Fruit fly (Drosophila melanogaster) whole organism, embryonic: Measurements from ENCODE around the gene CG2533.

ENCODE experiments used
- B-H1 ChIP-seq: fragments of 200-800 bp; sonication (Bioruptor generic); IDR thresholded peaks from 3 replicates; pipeline ENCODE4 v1.3.6; 2022; ENCODE audit warnings: missing biosample characterization, missing genetic modification characterization
- B-H2 ChIP-seq: fragments of 200-800 bp; sonication (Bioruptor generic); optimal IDR thresholded peaks from 2 replicates; lab custom pipeline; 2018; ENCODE audit warnings: missing biosample characterization, mild to moderate bottlenecking, missing genetic modification characterization
- Blimp-1 ChIP-seq: fragments of 200-800 bp; sonication (Bioruptor generic); optimal IDR thresholded peaks from 3 replicates; lab custom pipeline; 2018; ENCODE audit warnings: missing biosample characterization, missing genetic modification characterization, mild to moderate bottlenecking, moderate library complexity, missing genetic modification reagents
- C15 ChIP-seq: fragments of 200-800 bp; sonication (Bioruptor generic); IDR thresholded peaks from 3 replicates; pipeline ENCODE4 v1.3.6; 2022; ENCODE audit warnings: missing biosample characterization, missing genetic modification characterization
- CG1024 ChIP-seq: fragments of 200-800 bp; sonication (Bioruptor generic); IDR thresholded peaks from 2 replicates; pipeline ENCODE4 v1.3.6; 2022; ENCODE audit warnings: missing biosample characterization, missing genetic modification characterization
- CG11398 ChIP-seq: fragments of 200-800 bp; sonication (Bioruptor generic); optimal IDR thresholded peaks from 2 replicates; lab custom pipeline; 2016; ENCODE audit warnings: missing biosample characterization, missing genetic modification characterization
- CG12659 ChIP-seq: fragments of 200-800 bp; sonication (Bioruptor generic); optimal IDR thresholded peaks from 3 replicates; lab custom pipeline; 2017; ENCODE audit warnings: mild to moderate bottlenecking, missing biosample characterization, missing genetic modification reagents, missing genetic modification characterization
- CG12769 ChIP-seq: fragments of 200-800 bp; sonication (Bioruptor generic); optimal IDR thresholded peaks from 2 replicates; lab custom pipeline; 2019; ENCODE audit warnings: missing biosample characterization, mild to moderate bottlenecking, missing genetic modification characterization, moderate library complexity
- CG14710 ChIP-seq: fragments of 200-800 bp; sonication (Bioruptor generic); optimal IDR thresholded peaks from 3 replicates; lab custom pipeline; 2019; ENCODE audit warnings: missing biosample characterization, mild to moderate bottlenecking, missing genetic modification characterization, moderate library complexity
- CG15269 ChIP-seq: fragments of 200-800 bp; sonication (Bioruptor generic); optimal IDR thresholded peaks from 2 replicates; lab custom pipeline; 2018; ENCODE audit warnings: missing biosample characterization, mild to moderate bottlenecking, missing genetic modification characterization, moderate library complexity
- CG1529 ChIP-seq: fragments of 200-800 bp; sonication (Bioruptor generic); optimal IDR thresholded peaks from 3 replicates; lab custom pipeline; 2018; ENCODE audit warnings: missing biosample characterization, missing genetic modification characterization
- CG15514 ChIP-seq: fragments of 200-800 bp; sonication (Bioruptor generic); optimal IDR thresholded peaks from 3 replicates; lab custom pipeline; 2017; ENCODE audit warnings: missing biosample characterization, missing genetic modification characterization, mild to moderate bottlenecking, moderate library complexity, missing genetic modification reagents
- CG17186 ChIP-seq: fragments of 200-800 bp; sonication (Bioruptor generic); optimal IDR thresholded peaks from 3 replicates; lab custom pipeline; 2017; ENCODE audit warnings: missing biosample characterization, missing genetic modification reagents, missing genetic modification characterization
- CG17361 ChIP-seq: fragments of 200-800 bp; sonication (Bioruptor generic); IDR thresholded peaks from 3 replicates; pipeline ENCODE4 v1.3.6; 2022; ENCODE audit warnings: missing biosample characterization, missing genetic modification characterization
- CG2202 ChIP-seq: fragments of 200-800 bp; sonication (Bioruptor generic); optimal IDR thresholded peaks from 2 replicates; lab custom pipeline; 2018; ENCODE audit warnings: missing biosample characterization, mild to moderate bottlenecking, missing genetic modification characterization
- CG2712 ChIP-seq: fragments of 200-800 bp; optimal IDR thresholded peaks from 3 replicates; lab custom pipeline; 2019; ENCODE audit warnings: missing biosample characterization, mild to moderate bottlenecking, missing genetic modification characterization, moderate library complexity
- CG32532 ChIP-seq: fragments of 200-800 bp; sonication (Bioruptor generic); IDR thresholded peaks from 2 replicates; pipeline ENCODE4 v1.3.6; 2022; ENCODE audit warnings: missing biosample characterization, missing genetic modification characterization
- CG32772 ChIP-seq: fragments of 200-800 bp; sonication (Bioruptor generic); IDR thresholded peaks from 2 replicates; pipeline ENCODE4 v1.3.6; 2022; ENCODE audit warnings: missing biosample characterization, missing genetic modification characterization
- CG34224 ChIP-seq: fragments of 200-800 bp; sonication (Bioruptor generic); IDR thresholded peaks from 3 replicates; pipeline ENCODE4 v1.3.6; 2022; ENCODE audit warnings: missing biosample characterization, missing genetic modification characterization; ENCODE audit not compliant: partially characterized antibody
- CG3847 ChIP-seq: fragments of 200-800 bp; sonication (Bioruptor generic); IDR thresholded peaks from 2 replicates; pipeline ENCODE4 v1.3.6; 2022; ENCODE audit warnings: missing biosample characterization, missing genetic modification characterization
- CG6813 ChIP-seq: fragments of 200-800 bp; sonication (Bioruptor generic); optimal IDR thresholded peaks from 2 replicates; lab custom pipeline; 2017; ENCODE audit warnings: missing biosample characterization, missing genetic modification characterization, mild to moderate bottlenecking, moderate library complexity, missing genetic modification reagents
- CG8359 ChIP-seq: fragments of 200-800 bp; sonication (Bioruptor generic); optimal IDR thresholded peaks from 2 replicates; lab custom pipeline; 2017; ENCODE audit warnings: missing biosample characterization, mild to moderate bottlenecking, missing genetic modification characterization, borderline replicate concordance
- CG8924 ChIP-seq: fragments of 200-800 bp; optimal IDR thresholded peaks from 3 replicates; lab custom pipeline; 2019; ENCODE audit warnings: missing biosample characterization, mild to moderate bottlenecking, missing genetic modification characterization, moderate library complexity
- CG9932 ChIP-seq: fragments of 200-800 bp; sonication (Bioruptor generic); IDR thresholded peaks from 2 replicates; pipeline ENCODE4 v1.3.6; 2022; ENCODE audit warnings: missing biosample characterization, missing genetic modification characterization
- Dip2 ChIP-seq: fragments of 200-800 bp; sonication (Bioruptor generic); IDR thresholded peaks from 2 replicates; pipeline ENCODE4 v1.3.6; 2022; ENCODE audit warnings: missing biosample characterization, missing genetic modification characterization
- E2f2 ChIP-seq: fragments of 200-800 bp; sonication (Bioruptor generic); IDR thresholded peaks from 2 replicates; pipeline ENCODE4 v1.3.6; 2022; ENCODE audit warnings: missing biosample characterization, missing genetic modification characterization
- Ets97D ChIP-seq: fragments of 200-800 bp; sonication (Bioruptor generic); optimal IDR thresholded peaks from 3 replicates; lab custom pipeline; 2016; ENCODE audit warnings: missing biosample characterization, missing genetic modification characterization
- Hey ChIP-seq: fragments of 200-800 bp; sonication (Bioruptor generic); optimal IDR thresholded peaks from 3 replicates; lab custom pipeline; 2018; ENCODE audit warnings: missing biosample characterization, mild to moderate bottlenecking, missing genetic modification characterization
- HmgZ ChIP-seq: fragments of 200-800 bp; sonication (Bioruptor generic); optimal IDR thresholded peaks from 2 replicates; lab custom pipeline; 2018; ENCODE audit warnings: missing biosample characterization, mild to moderate bottlenecking, missing genetic modification characterization
- Lhr ChIP-seq: fragments of 200-800 bp; sonication (Bioruptor generic); optimal IDR thresholded peaks from 3 replicates; lab custom pipeline; 2017; ENCODE audit warnings: mild to moderate bottlenecking, missing biosample characterization, missing genetic modification reagents, missing genetic modification characterization
- Lpt ChIP-seq: fragments of >200 bp; optimal IDR thresholded peaks from 2 replicates; lab custom pipeline; 2018; ENCODE audit warnings: missing biosample characterization, missing genetic modification characterization
- Nf-YA ChIP-seq: fragments of 200-800 bp; sonication (Bioruptor generic); IDR thresholded peaks from 2 replicates; pipeline ENCODE4 v1.3.6; 2022; ENCODE audit warnings: missing biosample characterization, missing genetic modification characterization
- Sox100B ChIP-seq: fragments of 200-800 bp; sonication (Bioruptor generic); optimal IDR thresholded peaks from 3 replicates; lab custom pipeline; 2018; ENCODE audit warnings: missing biosample characterization, mild to moderate bottlenecking, missing genetic modification characterization
- Sry-δ ChIP-seq: fragments of 200-800 bp; sonication (Bioruptor generic); optimal IDR thresholded peaks from 2 replicates; lab custom pipeline; 2016; ENCODE audit warnings: missing biosample characterization, missing genetic modification characterization
- YL-1 ChIP-seq: fragments of 200-800 bp; sonication (Bioruptor generic); optimal IDR thresholded peaks from 3 replicates; lab custom pipeline; 2017; ENCODE audit warnings: missing biosample characterization, mild to moderate bottlenecking, missing genetic modification characterization
- amos ChIP-seq: fragments of 200-800 bp; sonication (Bioruptor generic); IDR thresholded peaks from 2 replicates; pipeline ENCODE4 v1.3.6; 2022; ENCODE audit warnings: missing biosample characterization, missing genetic modification characterization; ENCODE audit not compliant: partially characterized antibody
- ato ChIP-seq: fragments of 200-800 bp; sonication (Bioruptor generic); IDR thresholded peaks from 2 replicates; pipeline ENCODE4 v1.3.6; 2022; ENCODE audit warnings: missing biosample characterization, missing genetic modification characterization; ENCODE audit not compliant: partially characterized antibody
- chm ChIP-seq: fragments of 200-800 bp; sonication (Bioruptor generic); IDR thresholded peaks from 2 replicates; pipeline ENCODE4 v1.3.6; 2022; ENCODE audit warnings: missing biosample characterization, missing genetic modification characterization
- ci ChIP-seq: fragments of 200-800 bp; sonication (Bioruptor generic); IDR thresholded peaks from 3 replicates; pipeline ENCODE4 v1.3.6; 2022; ENCODE audit warnings: missing biosample characterization, missing genetic modification characterization
- dm ChIP-seq: fragments of 200-800 bp; sonication (Bioruptor generic); optimal IDR thresholded peaks from 3 replicates; lab custom pipeline; 2016; ENCODE audit warnings: missing biosample characterization, missing genetic modification characterization
- eyg ChIP-seq: fragments of 200-800 bp; sonication (Bioruptor generic); optimal IDR thresholded peaks from 3 replicates; lab custom pipeline; 2016; ENCODE audit warnings: missing biosample characterization, missing genetic modification characterization
- gsb ChIP-seq: fragments of 200-800 bp; sonication (Bioruptor generic); IDR thresholded peaks from 2 replicates; pipeline ENCODE4 v1.3.6; 2022; ENCODE audit warnings: missing biosample characterization, missing genetic modification characterization
- hbn ChIP-seq: fragments of 200-800 bp; sonication (Bioruptor generic); IDR thresholded peaks from 2 replicates; pipeline ENCODE4 v1.3.6; 2022; ENCODE audit warnings: missing biosample characterization, missing genetic modification characterization; ENCODE audit not compliant: partially characterized antibody
- jumu ChIP-seq: fragments of 200-800 bp; sonication (Bioruptor generic); optimal IDR thresholded peaks from 3 replicates; lab custom pipeline; 2016; ENCODE audit warnings: missing biosample characterization, missing genetic modification characterization
- mld ChIP-seq: fragments of 200-800 bp; sonication (Bioruptor generic); IDR thresholded peaks from 3 replicates; pipeline ENCODE4 v1.3.6; 2022; ENCODE audit warnings: missing biosample characterization, missing genetic modification characterization; ENCODE audit not compliant: partially characterized antibody
- phol ChIP-seq: fragments of 200-800 bp; sonication (Bioruptor generic); optimal IDR thresholded peaks from 3 replicates; lab custom pipeline; 2018; ENCODE audit warnings: missing biosample characterization, mild to moderate bottlenecking, missing genetic modification characterization, moderate library complexity
- sd ChIP-seq: fragments of 200-800 bp; sonication (Bioruptor generic); optimal IDR thresholded peaks from 3 replicates; lab custom pipeline; 2018; ENCODE audit warnings: missing biosample characterization, mild to moderate bottlenecking, missing genetic modification characterization, moderate library complexity
- stc ChIP-seq: fragments of 200-800 bp; sonication (Bioruptor generic); IDR thresholded peaks from 2 replicates; pipeline ENCODE4 v1.3.6; 2022; ENCODE audit warnings: missing biosample characterization, missing genetic modification characterization
- tio ChIP-seq: fragments of 200-800 bp; sonication (Bioruptor generic); optimal IDR thresholded peaks from 2 replicates; lab custom pipeline; 2017; ENCODE audit warnings: missing biosample characterization, missing genetic modification characterization, inconsistent platforms
- tll ChIP-seq, 2 experiments: fragments of 200-800 bp in 1 of 2; fragments of >200 bp in 1 of 2; sonication (Bioruptor generic) in 1 of 2; optimal IDR thresholded peaks; 2 replicates each; lab custom pipeline; 2017 to 2019; ENCODE audit warnings: missing biosample characterization in 2 of 2, missing genetic modification characterization in 2 of 2, mild to moderate bottlenecking in 1 of 2, moderate library complexity in 1 of 2
- trem ChIP-seq: fragments of 200-800 bp; optimal IDR thresholded peaks from 3 replicates; lab custom pipeline; 2019; ENCODE audit warnings: missing biosample characterization, mild to moderate bottlenecking, missing genetic modification characterization, moderate library complexity

CG2533 gene

DNA sequence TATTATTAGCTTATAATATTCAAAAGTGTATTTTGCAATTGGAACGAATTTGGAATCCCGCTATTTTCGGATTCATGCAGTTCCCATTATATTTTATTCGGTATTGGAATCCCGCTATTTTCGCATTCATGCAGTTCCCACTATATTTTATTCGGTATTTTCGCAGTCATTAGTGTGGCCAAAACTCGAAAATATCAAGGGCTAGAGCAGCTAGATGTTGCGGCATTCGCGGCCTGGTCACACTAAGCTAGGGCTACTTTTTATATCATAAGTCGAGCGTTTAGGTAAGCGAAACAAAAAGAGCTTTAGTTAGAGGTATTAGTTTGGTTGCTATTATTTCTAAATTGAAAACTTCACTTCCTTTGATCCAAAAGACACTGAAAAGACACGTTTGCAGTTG is 25.2 kb downstream of the CG2533 start (continued):
- no peak for TF ChIP-seq dm (GFP tag; lab: Kevin White, UChicago)
- peak; percentile 13 for TF ChIP-seq phol (tag; lab: Kevin White, UChicago)
- no peak for TF ChIP-seq eyg (GFP tag; lab: Kevin White, UChicago)
- no peak for TF ChIP-seq CG8924 (tag; lab: Kevin White, UChicago)
- peak; percentile 63 for TF ChIP-seq CG34224
- no peak for TF ChIP-seq CG17361 (GFP tag; lab: Robert Waterston, UW)
- no peak for TF ChIP-seq Lpt (GFP tag; lab: Kevin White, UChicago)
- peak; percentile 32 for TF ChIP-seq Sry-δ (GFP tag; lab: Kevin White, UChicago)
- TF ChIP-seq amos (GFP tag; lab: Robert Waterston, UW), result peak; percentile 54
- no peak for TF ChIP-seq Hey (tag; lab: Kevin White, UChicago)
- TF ChIP-seq B-H1, result no peak
- TF ChIP-seq Lhr (GFP tag; lab: Kevin White, UChicago), result peak; percentile 95
- TF ChIP-seq B-H2 (GFP tag; lab: Kevin White, UChicago), result no peak
- 0 out of 2 replicates have a peak, but pooled peaks have one; percentile 26 for TF ChIP-seq chm
- TF ChIP-seq tio (GFP tag; lab: Kevin White, UChicago), result no peak
- peak; percentile 68 for TF ChIP-seq Ets97D (GFP tag; lab: Kevin White, UChicago)
- TF ChIP-seq YL-1 (GFP tag; lab: Kevin White, UChicago), result peak; percentile 13
- no peak for TF ChIP-seq CG1529 (GFP tag; lab: Kevin White, UChicago)
- peak; percentile 58 for TF ChIP-seq CG15514 (GFP tag; lab: Kevin White, UChicago)
- TF ChIP-seq CG12769 (tag; lab: Kevin White, UChicago), result no peak
- TF ChIP-seq CG15269 (tag; lab: Kevin White, UChicago), result no peak
- TF ChIP-seq CG3847 (GFP tag; lab: Robert Waterston, UW), result peak; percentile 18; the same call in 1 of the 2 replicates
- peak; percentile 54; the same call in 1 of the 2 replicates for TF ChIP-seq ato
- no peak for TF ChIP-seq jumu (GFP tag; lab: Kevin White, UChicago)
- no peak for TF ChIP-seq CG9932
- no peak for TF ChIP-seq ci (GFP tag; lab: Robert Waterston, UW)
- TF ChIP-seq gsb (GFP tag; lab: Robert Waterston, UW), result no peak
- no peak for TF ChIP-seq tll (GFP tag; optimal IDR thresholded peaks at IDR 0.05; lab: Kevin White, UChicago)
- peak; percentile 50 for TF ChIP-seq CG12659 (GFP tag; lab: Kevin White, UChicago)
- TF ChIP-seq Blimp-1 (GFP tag; lab: Kevin White, UChicago), result no peak
- TF ChIP-seq CG6813, result no peak
- TF ChIP-seq CG14710 (tag; lab: Kevin White, UChicago), result peak; percentile 41
- TF ChIP-seq stc (GFP tag; lab: Robert Waterston, UW), result no peak
- no peak for TF ChIP-seq Nf-YA (GFP tag; lab: Robert Waterston, UW)
- no peak for TF ChIP-seq C15 (GFP tag; lab: Robert Waterston, UW)
- TF ChIP-seq CG2202, result no peak
- no peak for TF ChIP-seq CG32532 (GFP tag; lab: Robert Waterston, UW)
- TF ChIP-seq CG32772 (GFP tag; lab: Robert Waterston, UW), result no peak
- TF ChIP-seq CG1024 (GFP tag; lab: Robert Waterston, UW), result no peak
- no peak for TF ChIP-seq CG17186 (GFP tag; lab: Kevin White, UChicago)
- TF ChIP-seq trem (tag; lab: Kevin White, UChicago), result peak; percentile 43
- no peak for TF ChIP-seq Dip2 (GFP tag; lab: Robert Waterston, UW)
- TF ChIP-seq Sox100B, result no peak
- TF ChIP-seq mld, result no peak
- no peak for TF ChIP-seq CG8359 (GFP tag; lab: Kevin White, UChicago)
- TF ChIP-seq E2f2 (GFP tag; lab: Robert Waterston, UW), result peak; percentile 53; the same call in 1 of the 2 replicates
- peak; percentile 96 for TF ChIP-seq sd (tag; lab: Kevin White, UChicago)
- TF ChIP-seq CG11398, result no peak
- peak; percentile 60 for TF ChIP-seq hbn
- no peak for TF ChIP-seq HmgZ (tag; lab: Kevin White, UChicago)
- TF ChIP-seq CG2712 (tag; lab: Kevin White, UChicago), result peak; percentile 21
